ENCODE assay signal across 3 worm cellular contexts in the genomic region with DNA sequence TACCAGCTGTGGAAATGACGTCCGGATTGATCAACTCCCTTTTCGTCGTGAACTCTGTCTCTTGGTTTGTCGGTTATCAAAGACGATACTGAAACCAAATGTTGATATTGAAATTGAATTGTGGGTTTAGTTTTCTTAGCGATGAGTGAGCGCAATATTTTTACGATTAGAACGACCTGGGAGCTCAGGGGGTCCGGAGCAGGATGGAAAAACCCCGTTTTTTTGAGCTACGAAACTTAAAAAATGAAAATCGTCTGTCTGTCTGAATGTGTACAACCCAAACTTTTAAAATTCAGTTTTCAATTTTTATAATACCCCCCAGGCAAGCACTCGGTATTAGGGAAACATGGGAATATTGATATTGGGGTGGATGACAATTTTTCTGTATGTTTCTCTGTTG.
TF ChIP-seq lines count a peak whose summit lies in the region.

No protein-coding gene starts in this region.

TF ChIP-seq in whole organism, L3 larva, 47 proteins besides CTCF, POLR2A, EP300 and RAD21:
- TF ChIP-seq nhr-11 (tag; optimal IDR thresholded peaks at IDR 0.05; lab: Kevin White, UChicago) (no peak), sea-2 (GFP tag; optimal IDR thresholded peaks at IDR 0.05; lab: Kevin White, UChicago) (no peak), ceh-82 (tag; optimal IDR thresholded peaks at IDR 0.05; lab: Kevin White, UChicago) (no peak), elt-1 (tag; optimal IDR thresholded peaks at IDR 0.05; lab: Kevin White, UChicago) (no peak), elt-2 (tag; optimal IDR thresholded peaks at IDR 0.05; lab: Kevin White, UChicago) (peak; percentile 50), nhr-28 (tag; optimal IDR thresholded peaks at IDR 0.05; lab: Kevin White, UChicago) (no peak)

TF ChIP-seq in whole organism, L4 larva, 104 proteins besides CTCF, POLR2A, EP300 and RAD21:
- 0 out of 2 replicates have a peak, but pooled peaks have one; percentile 8 for TF ChIP-seq egl-43 (GFP tag; IDR thresholded peaks at IDR 0.05; lab: Robert Waterston, UW)
- 0 out of 2 replicates have a peak, but pooled peaks have one; percentile 22 for TF ChIP-seq vab-7 (GFP tag; IDR thresholded peaks at IDR 0.05; lab: Robert Waterston, UW)
- TF ChIP-seq hlh-30 (tag; optimal IDR thresholded peaks at IDR 0.05; lab: Kevin White, UChicago; ENCODE audit: insufficient read depth), result no peak
- peak; percentile 14 for TF ChIP-seq mep-1 (tag; optimal IDR thresholded peaks at IDR 0.05; lab: Kevin White, UChicago)
- TF ChIP-seq lin-38 (GFP tag; IDR thresholded peaks at IDR 0.05; lab: Robert Waterston, UW), result no peak
- TF ChIP-seq aha-1 (tag; lab: Kevin White, UChicago), result no peak
- peak; percentile 3 for TF ChIP-seq nhr-48 (tag; optimal IDR thresholded peaks at IDR 0.05; lab: Kevin White, UChicago)
- peak; percentile 26 for TF ChIP-seq hlh-11 (tag; optimal IDR thresholded peaks at IDR 0.05; lab: Kevin White, UChicago)
- TF ChIP-seq daf-8 (GFP tag; IDR thresholded peaks at IDR 0.05; lab: Robert Waterston, UW), result no peak
- no peak for TF ChIP-seq ctbp-1 (GFP tag; IDR thresholded peaks at IDR 0.05; lab: Robert Waterston, UW)
- no peak; the same call in 1 of the 2 replicates for TF ChIP-seq pha-4 (GFP tag; IDR thresholded peaks at IDR 0.05; lab: Robert Waterston, UW)
- TF ChIP-seq pha-4 (tag; optimal IDR thresholded peaks at IDR 0.05; lab: Kevin White, UChicago), result no peak
- peak; percentile 12 for TF ChIP-seq nhr-77 (tag; optimal IDR thresholded peaks at IDR 0.05; lab: Kevin White, UChicago)
- TF ChIP-seq Y105C5A.15 (GFP tag; IDR thresholded peaks at IDR 0.05; lab: Robert Waterston, UW), result no peak
- TF ChIP-seq unc-62 (GFP tag; optimal IDR thresholded peaks at IDR 0.05 in 1 of 2; lab: Kevin White, UChicago), result peak in 1 of 2 experiments; percentile 52
- TF ChIP-seq unc-62 (tag; optimal IDR thresholded peaks at IDR 0.05; lab: Kevin White, UChicago), result no peak

TF ChIP-seq in whole organism, young adult, 124 proteins besides CTCF, POLR2A, EP300 and RAD21:
- TF ChIP-seq nhr-80 (tag; optimal IDR thresholded peaks at IDR 0.05; lab: Kevin White, UChicago) (peak; percentile 21), lin-40 (tag; optimal IDR thresholded peaks at IDR 0.05; lab: Kevin White, UChicago) (no peak)
